Worm (Caenorhabditis elegans): ENCODE measurements around the gene T16A1.10.

The T16A1.10 gene

DNA sequence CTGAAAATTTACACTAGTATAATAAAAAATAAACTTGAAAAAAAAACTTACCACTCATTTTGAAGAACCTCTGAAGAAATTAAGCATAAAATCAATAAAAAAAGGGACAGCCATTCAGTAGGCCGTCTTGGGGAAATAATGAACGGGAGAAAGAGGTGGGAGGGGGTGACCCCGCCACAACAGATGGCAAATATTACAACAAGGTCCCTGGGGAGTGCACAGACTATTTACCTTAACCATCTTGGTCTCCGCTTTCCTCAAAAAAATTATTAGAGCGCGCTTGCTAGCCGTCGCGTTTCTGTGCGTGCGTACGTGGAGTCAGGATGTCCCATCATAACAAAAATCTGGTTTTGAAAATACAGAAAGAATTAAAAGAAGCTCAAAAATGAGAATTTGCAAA is at the start of gene T16A1.10:
T16A1.10 (minus strand) TSS at position 123 of the 400 bp plus-strand sequence.
- no peak for TF ChIP-seq tbx-2 (tag; optimal IDR thresholded peaks at IDR 0.05)
- no peak for TF ChIP-seq ztf-4 (tag; optimal IDR thresholded peaks at IDR 0.05)
- TF ChIP-seq unc-62 (GFP tag; optimal IDR thresholded peaks at IDR 0.05), result no peak
- no peak for TF ChIP-seq elt-1 (tag; optimal IDR thresholded peaks at IDR 0.05)
- TF ChIP-seq fos-1 (tag; optimal IDR thresholded peaks at IDR 0.05), result no peak
- no peak for TF ChIP-seq zag-1 (tag; optimal IDR thresholded peaks at IDR 0.05)
- no peak for TF ChIP-seq unc-39 (tag; optimal IDR thresholded peaks at IDR 0.05)
- no peak for TF ChIP-seq egl-27 (tag; optimal IDR thresholded peaks at IDR 0.05)
- no peak for TF ChIP-seq nhr-77 (tag; optimal IDR thresholded peaks at IDR 0.05)
- no peak for TF ChIP-seq nhr-25 (tag; optimal IDR thresholded peaks at IDR 0.05)

DNA sequence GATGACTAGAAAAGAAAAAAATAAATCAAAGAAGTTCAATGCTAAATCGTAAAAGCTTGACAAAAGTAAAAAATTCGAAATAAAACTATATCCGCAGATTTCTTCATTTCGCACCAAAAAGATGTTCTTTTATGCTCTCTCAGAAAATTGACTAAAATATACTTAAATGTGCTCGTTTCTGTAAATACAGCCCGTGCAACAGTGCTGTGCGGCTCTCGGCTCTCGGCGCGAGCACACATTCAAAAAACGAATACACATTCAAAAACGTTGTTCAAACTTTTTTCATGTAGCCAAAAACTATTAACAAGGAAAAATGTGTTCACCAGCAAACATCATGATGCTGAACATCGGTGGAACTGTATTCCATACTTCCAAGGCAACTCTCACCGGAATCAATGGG is 48.9 kb upstream of the T16A1.10 start, which contains the start of gene C40A11.3:
C40A11.3 (plus strand) TSS at position 301 of the 400 bp plus-strand sequence.
- TF ChIP-seq ztf-11 (tag; optimal IDR thresholded peaks at IDR 0.05) (no peak), lsy-12 (tag; optimal IDR thresholded peaks at IDR 0.05) (no peak), fkh-10 (GFP tag; optimal IDR thresholded peaks at IDR 0.05) (no peak), ama-1 (optimal IDR thresholded peaks at IDR 0.05) (no peak), sea-2 (GFP tag; optimal IDR thresholded peaks at IDR 0.05) (no peak), ceh-82 (tag; optimal IDR thresholded peaks at IDR 0.05) (no peak), nhr-11 (tag; optimal IDR thresholded peaks at IDR 0.05) (no peak), aly-2 (tag; optimal IDR thresholded peaks at IDR 0.05) (no peak), mdl-1 (tag; optimal IDR thresholded peaks at IDR 0.05) (no peak), skn-1 (tag; optimal IDR thresholded peaks at IDR 0.05) (no peak), R02D3.7 (tag; optimal IDR thresholded peaks at IDR 0.05) (no peak), nhr-23 (tag; optimal IDR thresholded peaks at IDR 0.05) (no peak), nhr-237 (tag; optimal IDR thresholded peaks at IDR 0.05) (no peak), lin-39 (tag; optimal IDR thresholded peaks at IDR 0.05) (no peak), egl-27 (tag; optimal IDR thresholded peaks at IDR 0.05) (no peak), nhr-12 (tag; optimal IDR thresholded peaks at IDR 0.05) (no peak), nhr-25 (tag; optimal IDR thresholded peaks at IDR 0.05) (no peak), snpc-4 (tag; optimal IDR thresholded peaks at IDR 0.05) (no peak), nhr-77 (tag; optimal IDR thresholded peaks at IDR 0.05) (no peak)

DNA sequence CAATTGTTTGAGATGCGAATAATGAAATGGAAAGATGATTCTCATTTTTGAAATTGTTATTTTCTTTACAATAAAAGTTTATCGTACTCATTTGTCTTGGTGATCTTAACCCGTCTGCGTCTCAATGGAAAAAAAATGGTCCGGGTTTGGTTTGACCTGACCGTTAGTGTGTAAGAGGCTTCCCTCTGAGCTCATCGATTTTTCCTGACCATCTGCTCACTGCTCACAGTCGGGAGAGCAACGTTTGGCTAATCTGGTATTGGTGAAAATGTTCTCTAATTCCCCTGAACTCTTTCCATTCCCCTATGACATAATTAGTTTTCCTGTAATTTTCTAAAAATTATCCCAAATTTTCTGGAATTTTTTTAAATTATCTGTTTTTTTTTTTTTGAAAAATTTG is 47.0 kb upstream of the T16A1.10 start:
- TF ChIP-seq nhr-77 (tag; optimal IDR thresholded peaks at IDR 0.05) (no peak), lin-15B (tag; optimal IDR thresholded peaks at IDR 0.05) (no peak), elt-1 (tag; optimal IDR thresholded peaks at IDR 0.05) (no peak), ceh-16 (tag; optimal IDR thresholded peaks at IDR 0.05) (no peak), ceh-28 (tag; optimal IDR thresholded peaks at IDR 0.05) (no peak), nfya-1 (tag; optimal IDR thresholded peaks at IDR 0.05; ENCODE audit: insufficient read depth) (no peak), zag-1 (tag; optimal IDR thresholded peaks at IDR 0.05) (no peak), elt-2 (tag; optimal IDR thresholded peaks at IDR 0.05) (no peak)

DNA sequence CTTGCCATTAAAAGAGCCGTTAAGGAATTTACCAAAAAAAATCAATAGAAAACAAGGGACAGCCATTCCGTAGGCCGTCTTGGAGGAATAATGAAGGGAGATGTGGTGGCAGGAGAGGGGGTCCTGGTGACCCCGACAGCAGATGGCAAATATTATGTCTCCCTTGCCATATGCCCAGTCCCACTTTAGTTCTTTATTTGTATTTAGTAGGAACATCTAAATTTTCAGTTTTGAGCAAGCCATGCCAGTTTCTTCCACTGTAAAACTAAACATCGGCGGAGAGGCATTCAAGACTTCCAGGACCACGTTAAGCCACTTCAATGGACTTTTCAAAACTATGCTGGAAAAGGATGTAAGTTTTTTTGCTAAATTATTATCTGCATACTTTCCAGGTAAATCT is 45.3 kb upstream of the T16A1.10 start, which contains the start of gene C40A11.4:
C40A11.4 (plus strand) TSS at position 188 of the 400 bp plus-strand sequence.
- no peak for TF ChIP-seq fkh-10 (GFP tag; optimal IDR thresholded peaks at IDR 0.05)
- no peak for TF ChIP-seq nhr-237 (tag; optimal IDR thresholded peaks at IDR 0.05)
- TF ChIP-seq tbx-2 (tag; optimal IDR thresholded peaks at IDR 0.05), result no peak
- TF ChIP-seq lin-39 (tag; optimal IDR thresholded peaks at IDR 0.05), result no peak
- no peak for TF ChIP-seq nhr-12 (tag; optimal IDR thresholded peaks at IDR 0.05)
- no peak for TF ChIP-seq ceh-9 (tag; optimal IDR thresholded peaks at IDR 0.05)
- no peak for TF ChIP-seq lin-15B (tag; optimal IDR thresholded peaks at IDR 0.05)
- TF ChIP-seq ZK546.5 (tag; optimal IDR thresholded peaks at IDR 0.05), result no peak
- no peak for TF ChIP-seq elt-2 (tag; optimal IDR thresholded peaks at IDR 0.05)
- no peak for TF ChIP-seq mdl-1 (tag; optimal IDR thresholded peaks at IDR 0.05)
- TF ChIP-seq elt-1 (tag; optimal IDR thresholded peaks at IDR 0.05), result no peak
- TF ChIP-seq fkh-2 (tag; optimal IDR thresholded peaks at IDR 0.05), result no peak
- no peak for TF ChIP-seq elt-3 (tag; optimal IDR thresholded peaks at IDR 0.05)
- no peak for TF ChIP-seq nhr-76 (tag; optimal IDR thresholded peaks at IDR 0.05)
- no peak for TF ChIP-seq unc-39 (tag; optimal IDR thresholded peaks at IDR 0.05)
- TF ChIP-seq nhr-23 (tag; optimal IDR thresholded peaks at IDR 0.05), result no peak
- no peak for TF ChIP-seq egl-5 (tag; optimal IDR thresholded peaks at IDR 0.05)
- no peak for TF ChIP-seq mml-1 (tag; optimal IDR thresholded peaks at IDR 0.05)
